Worm (Caenorhabditis elegans): Measurements from ENCODE around the gene ZK593.3.

Gene ZK593.3

DNA sequence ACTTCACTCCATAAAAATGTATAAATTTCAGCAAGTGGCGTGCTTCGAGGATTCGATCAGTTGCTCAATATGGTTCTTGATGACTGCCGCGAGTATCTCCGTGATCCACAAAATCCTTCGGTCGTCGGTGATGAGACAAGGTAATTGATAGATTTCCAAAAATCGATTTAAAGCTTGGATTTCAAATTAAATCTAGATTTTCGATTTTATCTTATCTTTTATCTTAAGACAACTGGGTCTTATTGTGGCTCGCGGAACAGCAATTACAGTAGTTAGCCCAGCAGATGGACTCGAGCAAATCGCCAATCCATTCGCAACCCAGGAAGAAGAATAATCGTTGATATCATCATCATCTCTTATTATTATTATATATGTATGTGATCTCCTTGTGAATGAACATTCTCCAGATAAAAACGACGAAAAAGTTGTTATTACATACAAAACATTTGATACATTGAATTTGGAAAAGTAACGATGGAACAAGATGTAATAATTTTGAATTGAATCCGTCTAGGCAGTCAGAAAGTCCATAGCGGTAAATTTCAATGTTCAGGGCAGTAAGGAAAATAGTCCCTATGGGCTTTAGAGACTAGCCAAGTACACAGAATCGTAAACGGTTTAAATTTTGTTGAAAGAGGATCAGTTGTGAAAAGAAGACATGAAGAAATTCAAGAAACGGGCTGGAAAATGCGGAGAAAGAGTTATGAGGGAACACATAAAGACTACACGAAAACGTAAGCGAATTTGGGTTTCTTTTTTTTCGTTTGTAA is 18.5 kb downstream of the ZK593.3 start (continued):
- TF ChIP-seq nfya-1 (tag; optimal IDR thresholded peaks at IDR 0.05; ENCODE audit: borderline replicate concordance, insufficient read depth) (no peak), lsy-27 (tag; optimal IDR thresholded peaks at IDR 0.05; ENCODE audit: borderline replicate concordance, insufficient read depth) (no peak), nhr-120 (GFP tag; IDR thresholded peaks at IDR 0.05) (no peak), attf-3 (GFP tag; conservative IDR thresholded peaks at IDR 0.05) (no peak), him-1 (tag; optimal IDR thresholded peaks at IDR 0.05) (no peak), ceh-58 (GFP tag; IDR thresholded peaks at IDR 0.05) (no peak), snpc-4 (GFP tag; optimal IDR thresholded peaks at IDR 0.05) (no peak), snpc-4 (tag; optimal IDR thresholded peaks at IDR 0.05) (peak in 2 of 4 experiments; percentile 10 to 11), dpl-1 (GFP tag; optimal IDR thresholded peaks at IDR 0.05) (no peak), F39B2.1 (GFP tag; IDR thresholded peaks at IDR 0.05) (no peak), let-526 (GFP tag; IDR thresholded peaks at IDR 0.05) (peak; percentile 43; the same call in 1 of the 2 replicates), F33H1.4 (GFP tag; IDR thresholded peaks at IDR 0.05) (no peak), ceh-91 (GFP tag; IDR thresholded peaks at IDR 0.05) (no peak), nhr-27 (tag; optimal IDR thresholded peaks at IDR 0.05) (no peak), F23B12.7 (tag; optimal IDR thresholded peaks at IDR 0.05; ENCODE audit: insufficient read depth) (no peak), lin-35 (GFP tag; optimal IDR thresholded peaks at IDR 0.05) (peak in 1 of 3 experiments; percentile 39), tlf-1 (GFP tag; optimal IDR thresholded peaks at IDR 0.05) (peak; percentile 83), hlh-12 (tag; optimal IDR thresholded peaks at IDR 0.05) (no peak), F37B4.10 (GFP tag; IDR thresholded peaks at IDR 0.05) (no peak), B0035.1 (tag; optimal IDR thresholded peaks at IDR 0.05) (peak; percentile 33), cebp-2 (GFP tag; IDR thresholded peaks at IDR 0.05) (no peak), B0336.3 (GFP tag; IDR thresholded peaks at IDR 0.05) (peak; percentile 84), ztf-22 (GFP tag; optimal IDR thresholded peaks at IDR 0.05) (no peak), Y56A3A.18 (GFP tag; IDR thresholded peaks at IDR 0.05) (peak; percentile 90), tbp1 (GFP tag; optimal IDR thresholded peaks at IDR 0.05) (no peak), C17E4.6 (GFP tag; IDR thresholded peaks at IDR 0.05) (0 out of 2 replicates have a peak, but pooled peaks have one; percentile 17), ceh-27 (GFP tag; optimal IDR thresholded peaks at IDR 0.05) (no peak), ets-4 (GFP tag; optimal IDR thresholded peaks at IDR 0.05) (peak; percentile 14), cebp-1 (GFP tag; IDR thresholded peaks at IDR 0.05) (0 out of 2 replicates have a peak, but pooled peaks have one; percentile 7), cebp-1 (tag; optimal IDR thresholded peaks at IDR 0.05) (peak; percentile 82), K12H6.12 (tag; optimal IDR thresholded peaks at IDR 0.05) (peak; percentile 61), F55B11.4 (tag; optimal IDR thresholded peaks at IDR 0.05; ENCODE audit: borderline replicate concordance, insufficient read depth) (no peak), ztf-28 (GFP tag; IDR thresholded peaks at IDR 0.05) (no peak), zim-3 (tag; optimal IDR thresholded peaks at IDR 0.05) (peak; percentile 81), xnd-1 (tag; optimal IDR thresholded peaks at IDR 0.05) (no peak), madf-6 (GFP tag; IDR thresholded peaks at IDR 0.05) (peak; percentile 41), F57A8.1 (GFP tag; optimal IDR thresholded peaks at IDR 0.05) (no peak), ztf-26 (tag; optimal IDR thresholded peaks at IDR 0.05) (no peak), lin-26 (GFP tag; IDR thresholded peaks at IDR 0.05) (no peak), nfyb-1 (GFP tag; IDR thresholded peaks at IDR 0.05) (peak; percentile 81), die-1 (tag; optimal IDR thresholded peaks at IDR 0.05) (peak; percentile 42), lin-40 (tag; optimal IDR thresholded peaks at IDR 0.05) (peak; percentile 6), ZK185.1 (tag; optimal IDR thresholded peaks at IDR 0.05; ENCODE audit: poor library complexity, severe bottlenecking) (peak; percentile 12), lsl-1 (GFP tag; optimal IDR thresholded peaks at IDR 0.05) (no peak), attf-5 (GFP tag; optimal IDR thresholded peaks at IDR 0.05) (peak; percentile 32), hsf-1 (GFP tag; IDR thresholded peaks at IDR 0.05) (no peak), fkh-3 (tag; optimal IDR thresholded peaks at IDR 0.05) (peak; percentile 35)
